Fruit fly (Drosophila melanogaster) whole organism, embryonic: ENCODE results near the gene Vav.

Experiments
- Adf1 ChIP-seq: fragments of 200-800 bp; sonication (Bioruptor generic); IDR thresholded peaks from 2 replicates; pipeline ENCODE4 v1.3.6; 2022; ENCODE audit warnings: missing biosample characterization, missing genetic modification characterization
- Antp ChIP-seq: fragments of 200-800 bp; sonication (Bioruptor generic); optimal IDR thresholded peaks from 3 replicates; lab custom pipeline; 2016; ENCODE audit warnings: missing biosample characterization, missing genetic modification characterization
- Bgb ChIP-seq: fragments of 200-800 bp; sonication (Bioruptor generic); IDR thresholded peaks from 2 replicates; pipeline ENCODE4 v1.3.6; 2022; ENCODE audit warnings: missing biosample characterization, missing genetic modification characterization; ENCODE audit not compliant: partially characterized antibody
- CG10209 ChIP-seq: fragments of 200-800 bp; sonication (Bioruptor generic); optimal IDR thresholded peaks from 3 replicates; lab custom pipeline; 2017; ENCODE audit warnings: missing biosample characterization, mild to moderate bottlenecking, missing genetic modification characterization, missing genetic modification reagents
- CG10267 ChIP-seq: fragments of 200-800 bp; sonication (Bioruptor generic); optimal IDR thresholded peaks from 2 replicates; lab custom pipeline; 2018; ENCODE audit warnings: missing biosample characterization, mild to moderate bottlenecking, missing genetic modification characterization, moderate library complexity
- CG10321 ChIP-seq: fragments of 200-800 bp; sonication (Bioruptor generic); IDR thresholded peaks from 2 replicates; pipeline ENCODE4 v1.3.6; 2022; ENCODE audit warnings: missing biosample characterization, missing genetic modification characterization
- CG10366 ChIP-seq: fragments of 200-800 bp; sonication (Bioruptor generic); IDR thresholded peaks from 2 replicates; pipeline ENCODE4 v1.3.6; 2022; ENCODE audit warnings: missing biosample characterization, missing genetic modification characterization
- CG10543 ChIP-seq: fragments of 200-800 bp; sonication (Bioruptor generic); optimal IDR thresholded peaks from 3 replicates; lab custom pipeline; 2017; ENCODE audit warnings: missing biosample characterization, mild to moderate bottlenecking, missing genetic modification characterization, moderate library complexity
- CG10565 ChIP-seq: fragments of 200-800 bp; sonication (Bioruptor generic); optimal IDR thresholded peaks from 3 replicates; lab custom pipeline; 2016; ENCODE audit warnings: missing biosample characterization, mild to moderate bottlenecking, missing genetic modification characterization
- CG11695 ChIP-seq: fragments of 200-800 bp; sonication (Bioruptor generic); IDR thresholded peaks from 3 replicates; pipeline ENCODE4 v1.3.6; 2022; ENCODE audit warnings: missing biosample characterization, missing genetic modification characterization
- CG12104 ChIP-seq: fragments of 200-800 bp; sonication (Bioruptor generic); optimal IDR thresholded peaks from 3 replicates; lab custom pipeline; 2016; ENCODE audit warnings: missing biosample characterization, missing genetic modification characterization
- CG13775 ChIP-seq: fragments of 200-800 bp; sonication (Bioruptor generic); optimal IDR thresholded peaks from 3 replicates; lab custom pipeline; 2017; ENCODE audit warnings: missing biosample characterization, mild to moderate bottlenecking, missing genetic modification characterization
- CG15073 ChIP-seq: fragments of 200-800 bp; sonication (Bioruptor generic); optimal IDR thresholded peaks from 2 replicates; lab custom pipeline; 2016; ENCODE audit warnings: missing biosample characterization, missing genetic modification characterization
- CG15696 ChIP-seq: fragments of 200-800 bp; sonication (Bioruptor generic); optimal IDR thresholded peaks from 2 replicates; lab custom pipeline; 2019; ENCODE audit warnings: missing biosample characterization, mild to moderate bottlenecking, missing genetic modification characterization, moderate library complexity
- CG17829 ChIP-seq: fragments of 200-800 bp; optimal IDR thresholded peaks from 2 replicates; lab custom pipeline; 2019; ENCODE audit warnings: missing biosample characterization, mild to moderate bottlenecking, missing genetic modification characterization, moderate library complexity
- CG2129 ChIP-seq: fragments of 200-800 bp; sonication (Bioruptor generic); IDR thresholded peaks from 2 replicates; pipeline ENCODE4 v1.3.6; 2022; ENCODE audit warnings: missing biosample characterization, missing genetic modification characterization; ENCODE audit not compliant: partially characterized antibody
- CG2712 ChIP-seq: fragments of 200-800 bp; optimal IDR thresholded peaks from 3 replicates; lab custom pipeline; 2019; ENCODE audit warnings: missing biosample characterization, mild to moderate bottlenecking, missing genetic modification characterization, moderate library complexity
- CG31441 ChIP-seq: fragments of 200-800 bp; sonication (Bioruptor generic); IDR thresholded peaks from 2 replicates; pipeline ENCODE4 v1.3.6; 2022; ENCODE audit warnings: missing biosample characterization, missing genetic modification characterization
- CG3281 ChIP-seq: fragments of 200-800 bp; sonication (Bioruptor generic); optimal IDR thresholded peaks from 3 replicates; lab custom pipeline; 2017; ENCODE audit warnings: missing biosample characterization, mild to moderate bottlenecking, missing genetic modification characterization
- CG34376 ChIP-seq: fragments of 200-800 bp; sonication (Bioruptor generic); optimal IDR thresholded peaks from 2 replicates; lab custom pipeline; 2018; ENCODE audit warnings: missing biosample characterization, mild to moderate bottlenecking, missing genetic modification characterization
- CG4282 ChIP-seq: fragments of 200-800 bp; sonication (Bioruptor generic); optimal IDR thresholded peaks from 2 replicates; lab custom pipeline; 2016; ENCODE audit warnings: missing biosample characterization, missing genetic modification characterization
- CG8388 ChIP-seq: fragments of 200-800 bp; sonication (Bioruptor generic); optimal IDR thresholded peaks from 2 replicates; lab custom pipeline; 2019; ENCODE audit warnings: missing biosample characterization, mild to moderate bottlenecking, missing genetic modification characterization, moderate library complexity
- D19A ChIP-seq: fragments of 200-800 bp; optimal IDR thresholded peaks from 3 replicates; lab custom pipeline; 2019; ENCODE audit warnings: missing biosample characterization, mild to moderate bottlenecking, missing genetic modification characterization, moderate library complexity
- Eip74EF ChIP-seq, 2 experiments: fragments of 200-800 bp in 1 of 2; fragments of >200 bp in 1 of 2; sonication (Bioruptor generic) in 1 of 2; optimal IDR thresholded peaks; 2 replicates each; lab custom pipeline; 2017 to 2019; ENCODE audit warnings: missing biosample characterization in 2 of 2, missing genetic modification characterization in 2 of 2, mild to moderate bottlenecking in 1 of 2, moderate library complexity in 1 of 2
- MBD-R2 ChIP-seq: fragments of 200-800 bp; sonication (Bioruptor generic); IDR thresholded peaks from 2 replicates; pipeline ENCODE4 v1.3.6; 2022; ENCODE audit warnings: missing biosample characterization, missing genetic modification characterization
- Neu2 ChIP-seq: fragments of 200-800 bp; sonication (Bioruptor generic); optimal IDR thresholded peaks from 3 replicates; lab custom pipeline; 2016; ENCODE audit warnings: missing biosample characterization, missing genetic modification characterization, borderline replicate concordance
- Nf-YB ChIP-seq: fragments of 200-800 bp; sonication (Bioruptor generic); optimal IDR thresholded peaks from 3 replicates; lab custom pipeline; 2019; ENCODE audit warnings: missing biosample characterization, mild to moderate bottlenecking, missing genetic modification characterization, moderate library complexity
- Ravus ChIP-seq: fragments of 200-800 bp; sonication (Bioruptor generic); IDR thresholded peaks from 2 replicates; pipeline ENCODE4 v1.3.6; 2022; ENCODE audit warnings: missing biosample characterization, missing genetic modification characterization
- Rx ChIP-seq: fragments of 200-800 bp; sonication (Bioruptor generic); IDR thresholded peaks from 2 replicates; pipeline ENCODE4 v1.3.6; 2022; ENCODE audit warnings: missing biosample characterization, missing genetic modification characterization
- Side ChIP-seq: fragments of 200-800 bp; sonication (Bioruptor generic); optimal IDR thresholded peaks from 2 replicates; lab custom pipeline; 2016; ENCODE audit warnings: missing biosample characterization, missing genetic modification characterization
- Sin3A ChIP-seq: fragments of >200 bp; optimal IDR thresholded peaks from 2 replicates; lab custom pipeline; 2018
- TFAM ChIP-seq: fragments of 200-800 bp; sonication (Bioruptor generic); optimal IDR thresholded peaks from 2 replicates; lab custom pipeline; 2017; ENCODE audit warnings: missing biosample characterization, missing genetic modification characterization, inconsistent platforms
- Usf ChIP-seq: fragments of 200-800 bp; sonication (Bioruptor generic); optimal IDR thresholded peaks from 2 replicates; lab custom pipeline; 2017; ENCODE audit warnings: missing genotype, missing biosample characterization, missing genetic modification characterization
- Xbp1 ChIP-seq: fragments of 200-800 bp; sonication (Bioruptor generic); optimal IDR thresholded peaks from 3 replicates; lab custom pipeline; 2016; ENCODE audit warnings: missing biosample characterization, mild to moderate bottlenecking, missing genetic modification characterization
- al ChIP-seq: fragments of 200-800 bp; sonication (Bioruptor generic); IDR thresholded peaks from 2 replicates; pipeline ENCODE4 v1.3.6; 2022; ENCODE audit warnings: missing biosample characterization, missing genetic modification characterization
- bcd ChIP-seq: fragments of 200-800 bp; sonication (Bioruptor generic); optimal IDR thresholded peaks from 2 replicates; lab custom pipeline; 2017; ENCODE audit warnings: missing biosample characterization, mild to moderate bottlenecking, missing genetic modification characterization
- br ChIP-seq: fragments of >200 bp; optimal IDR thresholded peaks from 2 replicates; lab custom pipeline; 2017
- bsh ChIP-seq, 2 experiments: fragments of 200-800 bp; sonication (Bioruptor generic); optimal IDR thresholded peaks; 2 replicates each; lab custom pipeline; 2017 to 2018; ENCODE audit warnings: mild to moderate bottlenecking in 2 of 2, missing biosample characterization in 2 of 2, missing genetic modification characterization in 2 of 2, moderate library complexity in 1 of 2
- eve ChIP-seq, 2 experiments: fragments of >200 bp; optimal IDR thresholded peaks; 2 replicates each; lab custom pipeline; 2017; ENCODE audit warnings: missing biosample characterization in 2 of 2, missing genetic modification characterization in 2 of 2
- exex ChIP-seq: fragments of 200-800 bp; sonication (Bioruptor generic); optimal IDR thresholded peaks from 4 replicates; lab custom pipeline; 2018; ENCODE audit warnings: missing biosample characterization, mild to moderate bottlenecking, missing genetic modification characterization, moderate library complexity
- gsb ChIP-seq: fragments of 200-800 bp; sonication (Bioruptor generic); IDR thresholded peaks from 2 replicates; pipeline ENCODE4 v1.3.6; 2022; ENCODE audit warnings: missing biosample characterization, missing genetic modification characterization
- gt ChIP-seq: fragments of 200-800 bp; sonication (Bioruptor generic); IDR thresholded peaks from 2 replicates; pipeline ENCODE4 v1.3.6; 2022; ENCODE audit warnings: missing biosample characterization, missing genetic modification characterization
- lola ChIP-seq, 3 experiments: fragments of >200 bp in 2 of 3; fragments of 200-800 bp in 1 of 3; sonication (Bioruptor generic) in 1 of 3; optimal IDR thresholded peaks; 2 replicates each; lab custom pipeline; 2017 to 2019; ENCODE audit warnings: missing biosample characterization in 3 of 3, missing genetic modification characterization in 3 of 3, mild to moderate bottlenecking in 1 of 3, moderate library complexity in 1 of 3
- nmo ChIP-seq: fragments of 200-800 bp; sonication (Bioruptor generic); optimal IDR thresholded peaks from 2 replicates; lab custom pipeline; 2018; ENCODE audit warnings: missing biosample characterization, mild to moderate bottlenecking, missing genetic modification characterization, moderate library complexity
- rib ChIP-seq: fragments of 200-800 bp; sonication (Bioruptor generic); IDR thresholded peaks from 2 replicates; pipeline ENCODE4 v1.3.6; 2022; ENCODE audit warnings: missing biosample characterization, missing genetic modification characterization
- row ChIP-seq: fragments of 200-800 bp; sonication (Bioruptor generic); IDR thresholded peaks from 3 replicates; pipeline ENCODE4 v1.3.6; 2022; ENCODE audit warnings: missing biosample characterization, missing genetic modification characterization
- scrt ChIP-seq: fragments of 200-800 bp; sonication (Bioruptor generic); optimal IDR thresholded peaks from 2 replicates; lab custom pipeline; 2018; ENCODE audit warnings: missing biosample characterization, mild to moderate bottlenecking, missing genetic modification characterization, moderate library complexity
- stwl ChIP-seq: fragments of 200-800 bp; sonication (Bioruptor generic); optimal IDR thresholded peaks from 3 replicates; lab custom pipeline; 2018; ENCODE audit warnings: missing biosample characterization, mild to moderate bottlenecking, missing genetic modification characterization, moderate library complexity
- vnd ChIP-seq: fragments of 200-800 bp; sonication (Bioruptor generic); IDR thresholded peaks from 3 replicates; pipeline ENCODE4 v1.3.6; 2022; ENCODE audit warnings: missing biosample characterization, missing genetic modification characterization; ENCODE audit not compliant: partially characterized antibody
- zen ChIP-seq: fragments of 200-800 bp; sonication (Bioruptor generic); optimal IDR thresholded peaks from 3 replicates; lab custom pipeline; 2018; ENCODE audit warnings: missing biosample characterization, mild to moderate bottlenecking, missing genetic modification characterization, moderate library complexity

The Vav gene

dm6 chrX:19224580-19225303 is 36.9 kb upstream of the Vav start (continued):
- TF ChIP-seq al (GFP tag; lab: Robert Waterston, UW) (no peak), row (GFP tag; lab: Robert Waterston, UW) (peak; percentile 30; the same call in 1 of the 3 replicates), CG11695 (no peak), bsh (GFP tag; optimal IDR thresholded peaks at IDR 0.05; lab: Kevin White, UChicago) (peak; percentile 10 to 50), D19A (tag; lab: Kevin White, UChicago) (peak; percentile 43), CG12104 (GFP tag; lab: Kevin White, UChicago) (peak; percentile 41), eve (GFP tag; optimal IDR thresholded peaks at IDR 0.05; lab: Kevin White, UChicago) (no peak), Neu2 (GFP tag; lab: Kevin White, UChicago) (no peak), MBD-R2 (GFP tag; lab: Robert Waterston, UW) (no peak), CG8388 (GFP tag; lab: Kevin White, UChicago) (peak; percentile 45), CG2129 (no peak), gsb (no peak), CG3281 (GFP tag; lab: Kevin White, UChicago) (peak; percentile 39), Eip74EF (GFP tag; optimal IDR thresholded peaks at IDR 0.05; lab: Kevin White, UChicago) (peak in 1 of 2 experiments; percentile 22), CG10543 (GFP tag; lab: Kevin White, UChicago) (no peak), CG10209 (GFP tag; lab: Kevin White, UChicago) (peak; percentile 34), Sin3A (lab: Kevin White, UChicago) (no peak), CG13775 (GFP tag; lab: Kevin White, UChicago) (peak; percentile 36), CG34376 (GFP tag; lab: Kevin White, UChicago) (no peak), CG10321 (GFP tag; lab: Robert Waterston, UW) (no peak), CG2712 (tag; lab: Kevin White, UChicago) (peak; percentile 67), vnd (GFP tag; lab: Robert Waterston, UW) (no peak), zen (tag; lab: Kevin White, UChicago) (no peak), exex (no peak), CG10366 (GFP tag; lab: Robert Waterston, UW) (no peak), scrt (GFP tag; lab: Kevin White, UChicago) (no peak), rib (no peak), lola (GFP tag; optimal IDR thresholded peaks at IDR 0.05; lab: Kevin White, UChicago) (peak in 1 of 3 experiments; percentile 61), CG10267 (tag; lab: Kevin White, UChicago) (peak; percentile 31), stwl (no peak), Adf1 (GFP tag; lab: Robert Waterston, UW) (no peak), CG17829 (tag; lab: Kevin White, UChicago) (peak; percentile 47), CG31441 (peak; percentile 73; the same call in 1 of the 2 replicates), CG4282 (GFP tag; lab: Kevin White, UChicago) (no peak), Rx (no peak), CG10565 (GFP tag; lab: Kevin White, UChicago) (no peak), CG15696 (tag; lab: Kevin White, UChicago) (no peak), br (no peak), Xbp1 (GFP tag; lab: Kevin White, UChicago) (no peak), Bgb (GFP tag; lab: Robert Waterston, UW) (no peak), Ravus (no peak), bcd (GFP tag; lab: Kevin White, UChicago) (peak; percentile 35), Side (GFP tag; lab: Kevin White, UChicago) (no peak), nmo (peak; percentile 61), Usf (GFP tag; lab: Kevin White, UChicago) (no peak), CG15073 (GFP tag; lab: Kevin White, UChicago) (no peak), Nf-YB (GFP tag; lab: Kevin White, UChicago) (peak; percentile 5), Antp (GFP tag; lab: Kevin White, UChicago) (no peak), gt (no peak), TFAM (GFP tag; lab: Kevin White, UChicago) (no peak)
